Worm (Caenorhabditis elegans) whole organism, late embryonic: Measurements from ENCODE around the gene ZK1240.11.
"Not testable (repeated sequence)": the region's sequence is repeated elsewhere in the genome, so short reads cannot be mapped to it uniquely, and the experiment has no call there.

ENCODE experiments used
- C08G9.2 ChIP-seq: sonication (generic microtip); optimal IDR thresholded peaks from 2 replicates; lab custom pipeline; 2016; ENCODE audit warnings: mild to moderate bottlenecking, missing genetic modification characterization, moderate library complexity, missing compliant biosample characterization
- C38D4.7 ChIP-seq: fragments of 200-800 bp; sonication (Bioruptor generic); optimal IDR thresholded peaks from 2 replicates; lab custom pipeline; 2018; ENCODE audit warnings: mild to moderate bottlenecking, missing genetic modification characterization, moderate library complexity, missing compliant biosample characterization
- F13H6.1 ChIP-seq: sonication (generic microtip); optimal IDR thresholded peaks from 2 replicates; lab custom pipeline; 2016; ENCODE audit warnings: missing genetic modification characterization, missing compliant biosample characterization
- K02D7.2 ChIP-seq: sonication (generic microtip); optimal IDR thresholded peaks from 2 replicates; lab custom pipeline; 2017; ENCODE audit warnings: mild to moderate bottlenecking, missing genetic modification characterization, missing compliant biosample characterization
- K09A11.1 ChIP-seq: sonication (generic microtip); optimal IDR thresholded peaks from 2 replicates; lab custom pipeline; 2017; ENCODE audit warnings: antibody characterized with exemption, mild to moderate bottlenecking, missing genetic modification characterization, missing compliant biosample characterization; ENCODE audit not compliant: insufficient read depth
- Y22D7AL.16 ChIP-seq: sonication (generic microtip); optimal IDR thresholded peaks from 2 replicates; lab custom pipeline; 2016; ENCODE audit warnings: missing genetic modification characterization, missing compliant biosample characterization
- ceh-19 ChIP-seq: fragments of 200-800 bp; sonication (Bioruptor generic); optimal IDR thresholded peaks from 2 replicates; lab custom pipeline; 2018; ENCODE audit warnings: mild to moderate bottlenecking, missing genetic modification characterization, missing compliant biosample characterization
- ceh-22 ChIP-seq: sonication (generic microtip); optimal IDR thresholded peaks from 2 replicates; lab custom pipeline; 2017; ENCODE audit warnings: missing biosample characterization, missing genetic modification characterization
- ceh-24 ChIP-seq: sonication (generic microtip); optimal IDR thresholded peaks from 2 replicates; lab custom pipeline; 2016; ENCODE audit warnings: mild to moderate bottlenecking, missing genetic modification characterization, missing compliant biosample characterization
- ceh-30 ChIP-seq: fragments of 150-350 bp; optimal IDR thresholded peaks from 2 replicates; lab custom pipeline; 2014; ENCODE audit warnings: missing biosample characterization, missing genetic modification characterization
- ceh-48 ChIP-seq: sonication (generic microtip); optimal IDR thresholded peaks from 2 replicates; lab custom pipeline; 2016; ENCODE audit warnings: missing genetic modification characterization, inconsistent platforms, missing compliant biosample characterization
- dve-1 ChIP-seq: sonication (generic microtip); optimal IDR thresholded peaks from 2 replicates; lab custom pipeline; 2017; ENCODE audit warnings: antibody characterized with exemption, mild to moderate bottlenecking, missing genetic modification characterization, missing compliant biosample characterization
- elt-2 ChIP-seq: sonication (generic microtip); optimal IDR thresholded peaks from 2 replicates; lab custom pipeline; 2016; ENCODE audit warnings: missing genetic modification reagents, missing genetic modification characterization, missing compliant biosample characterization
- ets-4 ChIP-seq: sonication (generic microtip); optimal IDR thresholded peaks from 2 replicates; lab custom pipeline; 2016; ENCODE audit warnings: missing genetic modification characterization, missing compliant biosample characterization
- eyg-1 ChIP-seq: sonication (generic microtip); optimal IDR thresholded peaks from 2 replicates; lab custom pipeline; 2016; ENCODE audit warnings: missing genotype, missing genetic modification characterization, missing compliant biosample characterization
- fax-1 ChIP-seq: sonication (generic microtip); optimal IDR thresholded peaks from 2 replicates; lab custom pipeline; 2016; ENCODE audit warnings: missing genotype, missing genetic modification characterization, missing compliant biosample characterization
- fkh-10 ChIP-seq: fragments of 150-350 bp; optimal IDR thresholded peaks from 2 replicates; lab custom pipeline; 2014; ENCODE audit warnings: missing biosample characterization, missing genetic modification reagents, missing genetic modification characterization
- hlh-13 ChIP-seq: fragments of 200-800 bp; sonication (Bioruptor generic); optimal IDR thresholded peaks from 2 replicates; lab custom pipeline; 2018; ENCODE audit warnings: mild to moderate bottlenecking, missing genetic modification characterization, missing compliant biosample characterization
- hlh-30 ChIP-seq: sonication (generic microtip); optimal IDR thresholded peaks from 2 replicates; lab custom pipeline; 2017; ENCODE audit warnings: antibody characterized with exemption, missing genetic modification characterization, missing compliant biosample characterization; ENCODE audit not compliant: insufficient read depth
- hlh-8 ChIP-seq: sonication (generic microtip); optimal IDR thresholded peaks from 2 replicates; lab custom pipeline; 2016; ENCODE audit warnings: missing genotype, missing genetic modification characterization, missing compliant biosample characterization
- lim-6 ChIP-seq: sonication (generic microtip); optimal IDR thresholded peaks from 2 replicates; lab custom pipeline; 2016; ENCODE audit warnings: missing genetic modification characterization, missing compliant biosample characterization
- lin-11 ChIP-seq: fragments of 200-800 bp; sonication (Bioruptor generic); optimal IDR thresholded peaks from 2 replicates; lab custom pipeline; 2018; ENCODE audit warnings: mild to moderate bottlenecking, missing genetic modification characterization, missing compliant biosample characterization
- madf-2 ChIP-seq: sonication (generic microtip); optimal IDR thresholded peaks from 2 replicates; lab custom pipeline; 2017; ENCODE audit warnings: missing genetic modification characterization, missing compliant biosample characterization
- mec-3 ChIP-seq: sonication (generic microtip); optimal IDR thresholded peaks from 2 replicates; lab custom pipeline; 2016; ENCODE audit warnings: borderline replicate concordance, missing genetic modification characterization, missing compliant biosample characterization
- nfya-1 ChIP-seq: sonication (generic microtip); optimal IDR thresholded peaks from 2 replicates; lab custom pipeline; 2017; ENCODE audit warnings: missing genetic modification characterization, mild to moderate bottlenecking, missing compliant biosample characterization, antibody characterized with exemption, moderate library complexity
- nhr-232 ChIP-seq: sonication (generic microtip); optimal IDR thresholded peaks from 2 replicates; lab custom pipeline; 2016; ENCODE audit warnings: missing genetic modification characterization, missing compliant biosample characterization
- npax-4 ChIP-seq: sonication (generic microtip); optimal IDR thresholded peaks from 2 replicates; lab custom pipeline; 2016; ENCODE audit warnings: missing genetic modification characterization, missing compliant biosample characterization
- odd-2 ChIP-seq: sonication (generic microtip); optimal IDR thresholded peaks from 2 replicates; lab custom pipeline; 2017; ENCODE audit warnings: antibody characterized with exemption, mild to moderate bottlenecking, missing genetic modification characterization, missing compliant biosample characterization
- pat-9 ChIP-seq: fragments of 200-800 bp; sonication (Bioruptor generic); optimal IDR thresholded peaks from 2 replicates; lab custom pipeline; 2018; ENCODE audit warnings: mild to moderate bottlenecking, missing genetic modification characterization, moderate library complexity, missing compliant biosample characterization
- ref-2 ChIP-seq: sonication (generic microtip); optimal IDR thresholded peaks from 2 replicates; lab custom pipeline; 2016; ENCODE audit warnings: missing genetic modification characterization, missing compliant biosample characterization
- tbx-2 ChIP-seq: sonication (generic microtip); optimal IDR thresholded peaks from 2 replicates; lab custom pipeline; 2016; ENCODE audit warnings: missing genetic modification characterization, missing compliant biosample characterization
- ttx-3 ChIP-seq: sonication (generic microtip); optimal IDR thresholded peaks from 2 replicates; lab custom pipeline; 2016; ENCODE audit warnings: missing genetic modification reagents, missing genetic modification characterization, missing compliant biosample characterization
- unc-42 ChIP-seq: sonication (generic microtip); optimal IDR thresholded peaks from 2 replicates; lab custom pipeline; 2016; ENCODE audit warnings: missing genotype, missing genetic modification characterization, missing compliant biosample characterization
- unc-55 ChIP-seq: sonication (generic microtip); optimal IDR thresholded peaks from 2 replicates; lab custom pipeline; 2017; ENCODE audit warnings: missing biosample characterization, missing genetic modification reagents, missing genetic modification characterization
- unc-86 ChIP-seq: sonication (generic microtip); optimal IDR thresholded peaks from 2 replicates; lab custom pipeline; 2016; ENCODE audit warnings: missing genetic modification characterization, missing compliant biosample characterization
- zip-5 ChIP-seq: sonication (generic microtip); optimal IDR thresholded peaks from 2 replicates; lab custom pipeline; 2016; ENCODE audit warnings: missing genetic modification characterization, missing compliant biosample characterization
- ztf-16 ChIP-seq: sonication (generic microtip); optimal IDR thresholded peaks from 2 replicates; lab custom pipeline; 2017; ENCODE audit warnings: missing genetic modification characterization, missing compliant biosample characterization

The ZK1240.11 gene

ce11 chrII:2324956-2325355 lies at the start of gene ZK1240.11:
ZK1240.11 (plus strand) TSS chrII:2325256.
- TF ChIP-seq mec-3 (tag; lab: Kevin White, UChicago), result no peak
- TF ChIP-seq unc-55 (GFP tag; lab: Kevin White, UChicago), result no peak
- no peak for TF ChIP-seq ceh-48 (tag; lab: Kevin White, UChicago)
- no peak for TF ChIP-seq hlh-13 (GFP tag; lab: Kevin White, UChicago)
- TF ChIP-seq hlh-30, result no peak
- no peak for TF ChIP-seq eyg-1
- TF ChIP-seq odd-2 (tag; lab: Kevin White, UChicago), result no peak

- TF ChIP-seq lin-11 (tag; lab: Kevin White, UChicago), result no peak
- TF ChIP-seq nhr-232 (tag; lab: Kevin White, UChicago), result no peak
- no peak for TF ChIP-seq ets-4 (tag; lab: Kevin White, UChicago)
- TF ChIP-seq unc-55 (GFP tag; lab: Kevin White, UChicago), result no peak
- TF ChIP-seq K02D7.2 (tag; lab: Kevin White, UChicago), result no peak
- no peak for TF ChIP-seq ceh-24
- TF ChIP-seq ceh-19 (GFP tag; lab: Kevin White, UChicago), result no peak
- TF ChIP-seq hlh-13 (GFP tag; lab: Kevin White, UChicago), result no peak
Measured at ce11 chrII:2277418-2277817, 47.6 kb upstream of the ZK1240.11 start, which contains the start of gene K09F6.15. K09F6.15 (minus strand) TSS chrII:2277518.

ce11 chrII:2279263-2279662 lies 45.8 kb upstream of the ZK1240.11 start, which contains the start of gene K09F6.6:
K09F6.6 (minus strand) TSS chrII:2279305.
- no peak for TF ChIP-seq hlh-30
- TF ChIP-seq ceh-22 (tag; lab: Kevin White, UChicago), result no peak
- no peak for TF ChIP-seq nhr-232 (tag; lab: Kevin White, UChicago)
- TF ChIP-seq ceh-30 (tag; lab: Kevin White, UChicago), result no peak
- TF ChIP-seq K02D7.2 (tag; lab: Kevin White, UChicago), result no peak
- TF ChIP-seq hlh-8 (tag; lab: Kevin White, UChicago), result no peak
- TF ChIP-seq ztf-16 (tag; lab: Kevin White, UChicago), result no peak
- no peak for TF ChIP-seq mec-3 (tag; lab: Kevin White, UChicago)
- no peak for TF ChIP-seq npax-4 (tag; lab: Kevin White, UChicago)

- TF ChIP-seq C08G9.2 (tag; lab: Kevin White, UChicago) (no peak), nfya-1 (tag; lab: Kevin White, UChicago) (no peak)
- TF ChIP-seq, all 69 proteins: peak for 0
Measured at ce11 chrII:2279839-2280238, 45.2 kb upstream of the ZK1240.11 start, which contains the start of gene K09F6.11. K09F6.11 (plus strand) TSS chrII:2280139.

- TF ChIP-seq Y22D7AL.16, unc-42, K02D7.2 (tag; lab: Kevin White, UChicago): not testable (repeated sequence)
Measured at ce11 chrII:2282599-2282998, 42.5 kb upstream of the ZK1240.11 start, which contains the start of gene K09F6.9. K09F6.9 (minus strand) TSS chrII:2282699.

ce11 chrII:2284703-2285102 lies 40.4 kb upstream of the ZK1240.11 start:
- TF ChIP-seq C38D4.7, result no peak
- no peak for TF ChIP-seq tbx-2 (tag; lab: Kevin White, UChicago)
- no peak for TF ChIP-seq ttx-3 (tag; lab: Kevin White, UChicago)
- no peak for TF ChIP-seq ceh-48 (tag; lab: Kevin White, UChicago)
- no peak for TF ChIP-seq F13H6.1 (tag; lab: Kevin White, UChicago)
- TF ChIP-seq hlh-30, result no peak
- no peak for TF ChIP-seq hlh-13 (GFP tag; lab: Kevin White, UChicago)
- no peak for TF ChIP-seq fax-1 (tag; lab: Kevin White, UChicago)
- no peak for TF ChIP-seq elt-2 (tag; lab: Kevin White, UChicago)
- no peak for TF ChIP-seq lim-6 (tag; lab: Kevin White, UChicago)
- no peak for TF ChIP-seq ceh-22 (tag; lab: Kevin White, UChicago)
- no peak for TF ChIP-seq zip-5 (tag; lab: Kevin White, UChicago)
- no peak for TF ChIP-seq unc-86
- no peak for TF ChIP-seq ref-2
- no peak for TF ChIP-seq fkh-10 (GFP tag; lab: Kevin White, UChicago)
- TF ChIP-seq madf-2 (tag; lab: Kevin White, UChicago), result no peak
- TF ChIP-seq dve-1, result no peak
- TF ChIP-seq pat-9 (tag; lab: Kevin White, UChicago), result no peak
- TF ChIP-seq K09A11.1 (tag; lab: Kevin White, UChicago), result no peak
